Fruit fly (Drosophila melanogaster) whole organism, embryonic: ENCODE data around the gene CG17036.

Source experiments
- Abd-B ChIP-seq: fragments of 200-800 bp; sonication (Bioruptor generic); optimal IDR thresholded peaks from 2 replicates; lab custom pipeline; 2018; ENCODE audit warnings: missing biosample characterization, mild to moderate bottlenecking, missing genetic modification characterization, moderate library complexity
- CG10366 ChIP-seq: fragments of 200-800 bp; sonication (Bioruptor generic); IDR thresholded peaks from 2 replicates; pipeline ENCODE4 v1.3.6; 2022; ENCODE audit warnings: missing biosample characterization, missing genetic modification characterization
- CG10959 ChIP-seq: fragments of 200-800 bp; sonication (Bioruptor generic); IDR thresholded peaks from 2 replicates; pipeline ENCODE4 v1.3.6; 2022; ENCODE audit warnings: missing biosample characterization, missing genetic modification characterization
- CG11093 ChIP-seq: fragments of 200-800 bp; sonication (Bioruptor generic); IDR thresholded peaks from 3 replicates; pipeline ENCODE4 v1.3.6; 2022; ENCODE audit warnings: missing biosample characterization, missing genetic modification characterization
- CG12155 ChIP-seq: fragments of 200-800 bp; sonication (Bioruptor generic); optimal IDR thresholded peaks from 3 replicates; lab custom pipeline; 2016; ENCODE audit warnings: missing biosample characterization, missing genetic modification characterization
- CG13123 ChIP-seq: fragments of 200-800 bp; sonication (Bioruptor generic); optimal IDR thresholded peaks from 2 replicates; lab custom pipeline; 2016; ENCODE audit warnings: missing biosample characterization, missing genetic modification characterization
- CG13624 ChIP-seq: fragments of 200-800 bp; sonication (Bioruptor generic); optimal IDR thresholded peaks from 2 replicates; lab custom pipeline; 2016; ENCODE audit warnings: missing biosample characterization, missing genetic modification characterization
- CG15011 ChIP-seq: fragments of 200-800 bp; sonication (Bioruptor generic); optimal IDR thresholded peaks from 3 replicates; lab custom pipeline; 2018; ENCODE audit warnings: missing biosample characterization, mild to moderate bottlenecking, missing genetic modification characterization
- CG15479 ChIP-seq: fragments of 200-800 bp; sonication (Bioruptor generic); optimal IDR thresholded peaks from 3 replicates; lab custom pipeline; 2019; ENCODE audit warnings: missing biosample characterization, mild to moderate bottlenecking, missing genetic modification characterization, moderate library complexity
- CG15601 ChIP-seq: fragments of 200-800 bp; sonication (Bioruptor generic); optimal IDR thresholded peaks from 3 replicates; lab custom pipeline; 2019; ENCODE audit warnings: missing biosample characterization, mild to moderate bottlenecking, missing genetic modification characterization, moderate library complexity
- CG18619 ChIP-seq: fragments of 200-800 bp; sonication (Bioruptor generic); optimal IDR thresholded peaks from 3 replicates; lab custom pipeline; 2017; ENCODE audit warnings: missing biosample characterization, mild to moderate bottlenecking, missing genetic modification characterization
- CG2120 ChIP-seq: fragments of 200-800 bp; sonication (Bioruptor generic); optimal IDR thresholded peaks from 3 replicates; lab custom pipeline; 2016; ENCODE audit warnings: missing biosample characterization, missing genetic modification characterization
- CG3726 ChIP-seq: fragments of 200-800 bp; sonication (Bioruptor generic); IDR thresholded peaks from 3 replicates; pipeline ENCODE4, ENCODE4 v1.3.6; 2022; ENCODE audit warnings: missing biosample characterization, missing genetic modification characterization
- CG3847 ChIP-seq: fragments of 200-800 bp; sonication (Bioruptor generic); IDR thresholded peaks from 2 replicates; pipeline ENCODE4 v1.3.6; 2022; ENCODE audit warnings: missing biosample characterization, missing genetic modification characterization
- CG4328 ChIP-seq: fragments of 200-800 bp; sonication (Bioruptor generic); optimal IDR thresholded peaks from 3 replicates; lab custom pipeline; 2017; ENCODE audit warnings: missing biosample characterization, missing genetic modification reagents, missing genetic modification characterization
- CG5953 ChIP-seq: fragments of 200-800 bp; sonication (Bioruptor generic); IDR thresholded peaks from 2 replicates; pipeline ENCODE4 v1.3.6; 2022; ENCODE audit warnings: missing biosample characterization, missing genetic modification characterization
- CG7987 ChIP-seq: fragments of 200-800 bp; sonication (Bioruptor generic); optimal IDR thresholded peaks from 2 replicates; lab custom pipeline; 2018; ENCODE audit warnings: missing biosample characterization, mild to moderate bottlenecking, missing genetic modification characterization, moderate library complexity
- CG8089 ChIP-seq: fragments of 200-800 bp; sonication (Bioruptor generic); optimal IDR thresholded peaks from 3 replicates; lab custom pipeline; 2016; ENCODE audit warnings: missing biosample characterization, missing genetic modification characterization
- Chrac-16 ChIP-seq: fragments of 200-800 bp; sonication (Bioruptor generic); optimal IDR thresholded peaks from 3 replicates; lab custom pipeline; 2016; ENCODE audit warnings: missing biosample characterization, missing genetic modification characterization
- CoRest ChIP-seq: fragments of 200-800 bp; sonication (Bioruptor generic); optimal IDR thresholded peaks from 3 replicates; lab custom pipeline; 2018; ENCODE audit warnings: missing biosample characterization, mild to moderate bottlenecking, missing genetic modification characterization, moderate library complexity
- D ChIP-seq, 2 experiments: fragments of 200-800 bp in 1 of 2; fragments of >200 bp in 1 of 2; sonication (Bioruptor generic) in 1 of 2; optimal IDR thresholded peaks; 2 replicates in 1 of 2; 3 replicates in 1 of 2; lab custom pipeline; 2017; ENCODE audit warnings: mild to moderate bottlenecking in 1 of 2, missing biosample characterization in 1 of 2, missing genetic modification characterization in 1 of 2, missing genetic modification reagents in 1 of 2
- D19B ChIP-seq: fragments of 200-800 bp; sonication (Bioruptor generic); optimal IDR thresholded peaks from 2 replicates; lab custom pipeline; 2017; ENCODE audit warnings: missing biosample characterization, mild to moderate bottlenecking, missing genetic modification characterization
- GATAe ChIP-seq: fragments of 200-800 bp; sonication (Bioruptor generic); conservative IDR thresholded peaks from 2 replicates; pipeline ENCODE4 v1.3.6; 2022; ENCODE audit warnings: missing biosample characterization, missing genetic modification characterization
- Gug ChIP-seq: fragments of 200-800 bp; sonication (Bioruptor generic); IDR thresholded peaks from 4 replicates; pipeline ENCODE4 v1.3.6; 2022; ENCODE audit warnings: missing biosample characterization, missing genetic modification characterization
- H15 ChIP-seq: fragments of 200-800 bp; sonication (Bioruptor generic); IDR thresholded peaks from 3 replicates; pipeline ENCODE4 v1.3.6; 2022; ENCODE audit warnings: missing biosample characterization, missing genetic modification characterization
- Hey ChIP-seq: fragments of 200-800 bp; sonication (Bioruptor generic); optimal IDR thresholded peaks from 3 replicates; lab custom pipeline; 2018; ENCODE audit warnings: missing biosample characterization, mild to moderate bottlenecking, missing genetic modification characterization
- Ptx1 ChIP-seq: fragments of 200-800 bp; sonication (Bioruptor generic); IDR thresholded peaks from 2 replicates; pipeline ENCODE4 v1.3.6; 2022; ENCODE audit warnings: missing biosample characterization, missing genetic modification characterization
- Side ChIP-seq: fragments of 200-800 bp; sonication (Bioruptor generic); optimal IDR thresholded peaks from 2 replicates; lab custom pipeline; 2016; ENCODE audit warnings: missing biosample characterization, missing genetic modification characterization
- Spps ChIP-seq: fragments of 200-800 bp; sonication (Bioruptor generic); optimal IDR thresholded peaks from 2 replicates; lab custom pipeline; 2018; ENCODE audit warnings: missing biosample characterization, mild to moderate bottlenecking, missing genetic modification characterization
- Sry-δ ChIP-seq: fragments of 200-800 bp; sonication (Bioruptor generic); optimal IDR thresholded peaks from 2 replicates; lab custom pipeline; 2016; ENCODE audit warnings: missing biosample characterization, missing genetic modification characterization
- ash1 ChIP-seq: fragments of 200-800 bp; sonication (Bioruptor generic); optimal IDR thresholded peaks from 2 replicates; lab custom pipeline; 2018; ENCODE audit warnings: missing biosample characterization, mild to moderate bottlenecking, missing genetic modification characterization
- bigmax ChIP-seq: fragments of 200-800 bp; sonication (Bioruptor generic); optimal IDR thresholded peaks from 2 replicates; lab custom pipeline; 2018; ENCODE audit warnings: missing biosample characterization, mild to moderate bottlenecking, missing genetic modification characterization
- br ChIP-seq: fragments of >200 bp; optimal IDR thresholded peaks from 2 replicates; lab custom pipeline; 2017
- crp ChIP-seq, 2 experiments: fragments of 200-800 bp; sonication (Bioruptor generic); optimal IDR thresholded peaks; 2 replicates in 1 of 2; 3 replicates in 1 of 2; lab custom pipeline; 2017; ENCODE audit warnings: missing biosample characterization in 2 of 2, missing genetic modification characterization in 2 of 2, mild to moderate bottlenecking in 1 of 2, moderate library complexity in 1 of 2
- dati ChIP-seq: fragments of 200-800 bp; sonication (Bioruptor generic); IDR thresholded peaks from 2 replicates; pipeline ENCODE4 v1.3.6; 2022; ENCODE audit warnings: missing biosample characterization, missing genetic modification characterization
- dmrt99B ChIP-seq: fragments of 200-800 bp; sonication (Bioruptor generic); optimal IDR thresholded peaks from 2 replicates; lab custom pipeline; 2018; ENCODE audit warnings: missing biosample characterization, mild to moderate bottlenecking, missing genetic modification characterization, moderate library complexity
- exex ChIP-seq: fragments of 200-800 bp; sonication (Bioruptor generic); optimal IDR thresholded peaks from 4 replicates; lab custom pipeline; 2018; ENCODE audit warnings: missing biosample characterization, mild to moderate bottlenecking, missing genetic modification characterization, moderate library complexity
- fd102C ChIP-seq: fragments of 200-800 bp; sonication (Bioruptor generic); optimal IDR thresholded peaks from 2 replicates; lab custom pipeline; 2018; ENCODE audit warnings: missing biosample characterization, mild to moderate bottlenecking, missing genetic modification characterization, moderate library complexity
- fd3F ChIP-seq: fragments of 200-800 bp; sonication (Bioruptor generic); optimal IDR thresholded peaks from 2 replicates; lab custom pipeline; 2018; ENCODE audit warnings: missing biosample characterization, mild to moderate bottlenecking, missing genetic modification characterization, moderate library complexity
- fu2 ChIP-seq: fragments of 200-800 bp; sonication (Bioruptor generic); optimal IDR thresholded peaks from 2 replicates; lab custom pipeline; 2016; ENCODE audit warnings: missing biosample characterization, missing genetic modification characterization
- gro ChIP-seq: fragments of 200-800 bp; sonication (Bioruptor generic); optimal IDR thresholded peaks from 2 replicates; lab custom pipeline; 2016; ENCODE audit warnings: missing biosample characterization, missing genetic modification characterization
- hkb ChIP-seq, 2 experiments: fragments of 200-800 bp in 1 of 2; fragments of >200 bp in 1 of 2; sonication (Bioruptor generic) in 1 of 2; IDR thresholded peaks in 1 of 2; optimal IDR thresholded peaks in 1 of 2; 2 replicates each; pipeline versions ENCODE4 v1.3.6 to Lab custom; 2017 to 2022; ENCODE audit warnings: missing biosample characterization in 1 of 2, missing genetic modification characterization in 1 of 2
- oc ChIP-seq: fragments of 200-800 bp; sonication (Bioruptor generic); optimal IDR thresholded peaks from 2 replicates; lab custom pipeline; 2018; ENCODE audit warnings: missing biosample characterization, mild to moderate bottlenecking, missing genetic modification characterization, moderate library complexity
- psq ChIP-seq: fragments of 200-800 bp; sonication (Bioruptor generic); optimal IDR thresholded peaks from 2 replicates; lab custom pipeline; 2017; ENCODE audit warnings: missing biosample characterization, missing genetic modification characterization
- pum ChIP-seq: fragments of 200-800 bp; sonication (Bioruptor generic); optimal IDR thresholded peaks from 2 replicates; lab custom pipeline; 2016; ENCODE audit warnings: missing biosample characterization, missing genetic modification characterization
- slp2 ChIP-seq: fragments of 200-800 bp; sonication (Bioruptor generic); optimal IDR thresholded peaks from 2 replicates; lab custom pipeline; 2016; ENCODE audit warnings: missing biosample characterization, missing genetic modification characterization
- tgo ChIP-seq: fragments of 200-800 bp; sonication (Bioruptor generic); IDR thresholded peaks from 3 replicates; pipeline ENCODE4 v1.3.6; 2022; ENCODE audit warnings: missing biosample characterization, missing genetic modification characterization

The CG17036 gene

DNA sequence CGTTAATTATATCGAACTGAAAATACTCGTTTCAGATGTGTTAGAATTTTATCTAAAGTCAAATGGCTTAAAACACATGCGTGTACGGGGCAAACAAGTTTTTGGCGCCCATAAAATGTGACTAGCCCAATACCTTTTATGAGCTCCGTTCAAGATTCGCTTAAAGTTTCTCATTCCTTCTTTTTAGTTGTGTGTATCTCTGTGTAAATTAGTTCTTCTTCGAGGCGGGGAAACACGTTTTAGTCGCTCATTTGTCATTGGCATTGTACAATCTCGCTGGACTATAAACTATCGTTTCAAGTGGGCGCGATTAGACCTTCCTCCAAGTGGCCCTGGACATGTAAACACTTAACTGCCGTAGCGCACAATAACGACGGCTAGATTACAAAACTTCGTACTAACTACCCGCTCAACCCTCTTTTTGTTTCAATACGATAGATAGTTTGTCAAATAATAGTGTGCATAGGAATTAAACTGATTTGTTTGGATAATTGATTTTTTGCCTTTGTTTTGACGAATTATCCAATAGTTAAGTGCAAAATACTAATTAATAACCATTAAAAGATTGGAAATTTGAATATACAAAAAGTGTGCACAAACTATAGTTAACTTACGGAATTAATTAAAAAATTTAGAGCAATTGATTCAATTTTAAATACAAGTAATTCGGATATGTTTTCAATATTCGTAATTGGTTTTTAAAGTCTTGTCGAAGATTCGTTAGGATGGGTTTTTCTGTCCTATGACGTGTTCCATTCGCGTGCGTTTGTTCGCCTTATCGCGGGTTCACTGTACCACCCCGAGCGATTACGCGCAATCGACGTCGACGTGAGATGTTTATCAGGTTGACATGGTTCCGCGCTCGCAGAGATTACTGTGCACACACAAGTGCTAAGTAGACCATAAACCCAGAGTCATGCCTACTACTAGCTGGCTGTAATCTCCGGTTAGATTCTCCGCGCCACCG, 20.2 kb upstream of the CG17036 start:
- no peak for TF ChIP-seq CG13123 (GFP tag; lab: Kevin White, UChicago)
- TF ChIP-seq CG3847 (GFP tag; lab: Robert Waterston, UW), result peak; percentile 35; the same call in 1 of the 2 replicates
- no peak for TF ChIP-seq Sry-δ (GFP tag; lab: Kevin White, UChicago)
- no peak for TF ChIP-seq gro
- no peak for TF ChIP-seq oc
- peak; percentile 75; the same call in 1 of the 3 replicates for TF ChIP-seq CG3726
- TF ChIP-seq bigmax (GFP tag; lab: Kevin White, UChicago), result no peak
- no peak for TF ChIP-seq br (lab: Kevin White, UChicago)
- TF ChIP-seq D (optimal IDR thresholded peaks at IDR 0.05; lab: Kevin White, UChicago), result no peak
- TF ChIP-seq D (GFP tag; optimal IDR thresholded peaks at IDR 0.05; lab: Kevin White, UChicago), result peak; percentile 16
- no peak for TF ChIP-seq crp (GFP tag; optimal IDR thresholded peaks at IDR 0.05; lab: Kevin White, UChicago)
- no peak for TF ChIP-seq CG15479
- peak; percentile 22 for TF ChIP-seq CG18619 (GFP tag; lab: Kevin White, UChicago)
- peak; percentile 86 for TF ChIP-seq exex
- peak; percentile 29 for TF ChIP-seq CG4328 (GFP tag; lab: Kevin White, UChicago)
- TF ChIP-seq Chrac-16 (GFP tag; lab: Kevin White, UChicago), result no peak
- TF ChIP-seq CG8089, result no peak
- no peak for TF ChIP-seq Spps
- peak; percentile 22; the same call in 1 of the 2 replicates for TF ChIP-seq CG10959 (GFP tag; lab: Robert Waterston, UW)
- no peak for TF ChIP-seq fu2 (GFP tag; lab: Kevin White, UChicago)
- peak; percentile 1 for TF ChIP-seq Abd-B
- TF ChIP-seq CoRest (tag; lab: Kevin White, UChicago), result peak; percentile 46
- peak; percentile 89 for TF ChIP-seq Hey (tag; lab: Kevin White, UChicago)
- TF ChIP-seq CG11093 (GFP tag; lab: Robert Waterston, UW), result 0 out of 3 replicates have a peak, but pooled peaks have one; percentile 38
- 0 out of 2 replicates have a peak, but pooled peaks have one; percentile 11 for TF ChIP-seq CG10366 (GFP tag; lab: Robert Waterston, UW)
- peak; percentile 57 for TF ChIP-seq D19B (GFP tag; lab: Kevin White, UChicago)
- TF ChIP-seq CG7987 (GFP tag; lab: Kevin White, UChicago), result peak; percentile 30
- TF ChIP-seq GATAe (GFP tag; lab: Robert Waterston, UW), result peak; percentile 86
- no peak for TF ChIP-seq psq
- TF ChIP-seq Ptx1 (GFP tag; lab: Robert Waterston, UW), result 0 out of 2 replicates have a peak, but pooled peaks have one; percentile 43
- no peak for TF ChIP-seq hkb (optimal IDR thresholded peaks at IDR 0.05; lab: Kevin White, UChicago)
- peak; percentile 77 for TF ChIP-seq hkb (GFP tag; IDR thresholded peaks at IDR 0.05; lab: Robert Waterston, UW)
- TF ChIP-seq fd102C (GFP tag; lab: Kevin White, UChicago), result no peak
- no peak for TF ChIP-seq CG5953 (GFP tag; lab: Robert Waterston, UW)
- peak; percentile 12 for TF ChIP-seq CG13624
- peak; percentile 62 for TF ChIP-seq CG2120 (GFP tag; lab: Kevin White, UChicago)
- TF ChIP-seq dati (GFP tag; lab: Robert Waterston, UW), result no peak
- TF ChIP-seq dmrt99B, result peak; percentile 57
- no peak for TF ChIP-seq slp2 (GFP tag; lab: Kevin White, UChicago)
- TF ChIP-seq CG12155 (GFP tag; lab: Kevin White, UChicago), result no peak
- peak; percentile 34 for TF ChIP-seq Side (GFP tag; lab: Kevin White, UChicago)
- no peak for TF ChIP-seq CG15011 (GFP tag; lab: Kevin White, UChicago)
- peak; percentile 67; the same call in 3 of the 4 replicates for TF ChIP-seq Gug (GFP tag; lab: Robert Waterston, UW)
- TF ChIP-seq tgo, result peak; percentile 60
- peak; percentile 17 for TF ChIP-seq pum
- TF ChIP-seq ash1, result no peak
- 0 out of 3 replicates have a peak, but pooled peaks have one; percentile 69 for TF ChIP-seq H15
- TF ChIP-seq CG15601 (tag; lab: Kevin White, UChicago), result peak; percentile 19
- no peak for TF ChIP-seq fd3F (GFP tag; lab: Kevin White, UChicago)
